Fruit fly (Drosophila melanogaster) S2 (cell line): Measurements from ENCODE around the gene Tmc.
A peak's percentile ranks its signal among the peaks of the same experiment; 100 is the strongest.

Source experiments
- CG8478 ChIP-seq: fragments of >200 bp; optimal IDR thresholded peaks from 2 replicates; lab custom pipeline; 2018
- CTCF ChIP-seq, 2 experiments: fragments of >200 bp; optimal IDR thresholded peaks; 2 replicates each; lab custom pipeline; 2018

DNA sequence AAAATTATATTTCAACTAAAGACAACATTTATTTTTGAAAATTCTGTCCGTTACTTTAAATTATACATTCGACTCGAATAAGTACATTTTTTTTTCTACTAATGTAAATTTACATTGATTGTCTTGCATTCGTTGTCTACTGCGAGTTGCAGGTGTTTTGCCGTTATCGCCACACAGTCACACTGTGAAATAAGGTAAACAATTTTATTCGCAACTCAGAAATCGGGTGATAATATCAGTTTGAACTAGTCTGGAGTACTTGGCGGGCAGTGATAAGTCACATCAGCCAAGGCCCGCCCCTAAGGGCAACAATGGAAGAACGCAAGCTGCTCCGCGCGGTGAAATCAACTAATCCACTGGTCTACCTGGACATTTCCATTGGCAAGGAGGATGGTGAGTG lies 32.3 kb downstream of the Tmc start:
- TF ChIP-seq CG8478 (no peak), CTCF (optimal IDR thresholded peaks at IDR 0.05; lab: Kevin White, UChicago) (peak in 1 of 2 experiments; percentile 15)
